Worm (Caenorhabditis elegans) whole organism, L3 larva: ENCODE data around the gene sec-31.

Source experiments
- ama-1 ChIP-seq: fragments of 150-350 bp; optimal IDR thresholded peaks from 2 replicates; lab custom pipeline; 2018
- daf-12 ChIP-seq: fragments of 150-350 bp; optimal IDR thresholded peaks from 2 replicates; lab custom pipeline; 2014; ENCODE audit warnings: missing biosample characterization, missing genetic modification reagents, missing genetic modification characterization
- eor-1 ChIP-seq, 2 experiments: fragments of 150-350 bp; optimal IDR thresholded peaks; 2 replicates each; lab custom pipeline; 2014 to 2018; ENCODE audit warnings: missing biosample characterization in 2 of 2, missing genetic modification characterization in 2 of 2
- fos-1 ChIP-seq: fragments of 150-350 bp; optimal IDR thresholded peaks from 2 replicates; lab custom pipeline; 2014; ENCODE audit warnings: missing biosample characterization, missing genetic modification characterization
- hmg-11 ChIP-seq: sonication (generic microtip); optimal IDR thresholded peaks from 2 replicates; lab custom pipeline; 2016; ENCODE audit warnings: missing genetic modification characterization, missing compliant biosample characterization
- jun-1 ChIP-seq: fragments of 150-350 bp; optimal IDR thresholded peaks from 2 replicates; lab custom pipeline; 2014; ENCODE audit warnings: missing biosample characterization, missing genetic modification reagents, missing genetic modification characterization
- lin-39 ChIP-seq: fragments of 150-350 bp; optimal IDR thresholded peaks from 2 replicates; lab custom pipeline; 2018; ENCODE audit warnings: missing biosample characterization, missing genetic modification reagents, missing genetic modification characterization
- nhr-23 ChIP-seq: fragments of 150-350 bp; optimal IDR thresholded peaks from 2 replicates; lab custom pipeline; 2014; ENCODE audit warnings: missing biosample characterization, missing genetic modification reagents, missing genetic modification characterization
- nhr-43 ChIP-seq: sonication (generic microtip); optimal IDR thresholded peaks from 2 replicates; lab custom pipeline; 2016; ENCODE audit warnings: mild to moderate bottlenecking, missing genetic modification characterization, missing compliant biosample characterization; ENCODE audit not compliant: poor library complexity, severe bottlenecking
- snpc-4 ChIP-seq: fragments of 150-350 bp; optimal IDR thresholded peaks from 2 replicates; lab custom pipeline; 2014; ENCODE audit warnings: missing biosample characterization, missing genetic modification characterization
- unc-39 ChIP-seq: sonication (generic microtip); optimal IDR thresholded peaks from 4 replicates; lab custom pipeline; 2017; ENCODE audit warnings: missing biosample characterization, missing genetic modification characterization

sec-31 gene

DNA sequence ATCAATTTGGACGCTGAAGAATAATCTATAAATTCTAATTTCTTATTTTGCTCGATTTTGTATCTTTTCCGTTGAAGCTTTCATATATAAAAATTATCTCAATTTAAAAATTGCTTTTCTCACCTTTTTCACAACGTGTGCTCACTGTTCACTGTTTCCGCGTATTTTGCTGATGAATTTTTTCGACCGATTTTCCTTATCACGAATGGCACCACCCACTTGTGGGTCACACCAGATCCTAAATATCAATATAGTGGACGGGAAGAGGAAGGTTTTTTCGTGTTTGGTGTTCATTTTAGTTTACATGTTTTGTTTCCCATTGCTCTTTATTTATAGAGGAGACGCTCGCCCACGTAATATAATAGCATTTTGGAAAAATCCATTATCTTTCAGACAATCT is 55.9 kb downstream of the sec-31 start:
- TF ChIP-seq lin-39 (tag; lab: Kevin White, UChicago) (no peak), jun-1 (tag; lab: Kevin White, UChicago) (no peak), snpc-4 (no peak), nhr-43 (no peak), eor-1 (tag; optimal IDR thresholded peaks at IDR 0.05; lab: Kevin White, UChicago) (no peak), fos-1 (tag; lab: Kevin White, UChicago) (no peak), ama-1 (lab: Kevin White, UChicago) (no peak), hmg-11 (no peak), unc-39 (tag; lab: Kevin White, UChicago) (no peak), daf-12 (tag; lab: Kevin White, UChicago) (no peak), nhr-23 (tag; lab: Kevin White, UChicago) (no peak)
